Worm (Caenorhabditis elegans) whole organism, L2 larva: ENCODE measurements around the gene C38C6.3.

Experiments
- lin-39 ChIP-seq: fragments of 150-350 bp; optimal IDR thresholded peaks from 2 replicates; lab custom pipeline; 2014; ENCODE audit warnings: missing biosample characterization, missing genetic modification reagents, missing genetic modification characterization
- unc-62 ChIP-seq: fragments of 150-350 bp; optimal IDR thresholded peaks from 2 replicates; lab custom pipeline; 2014; ENCODE audit warnings: missing biosample characterization, missing genetic modification reagents, missing genetic modification characterization
- ztf-11 ChIP-seq: sonication (generic microtip); optimal IDR thresholded peaks from 2 replicates; lab custom pipeline; 2017; ENCODE audit warnings: missing biosample characterization, missing genetic modification characterization

- TF ChIP-seq unc-62 (GFP tag; lab: Kevin White, UChicago) (peak; percentile 14), ztf-11 (no peak), lin-39 (tag; lab: Kevin White, UChicago) (peak; percentile 83)
These were observed 12.4 kb downstream of the C38C6.3 start for ce11 chrII:14645290-14645689.
